Worm (Caenorhabditis elegans) whole organism, young adult: ENCODE measurements around the gene cbp-1.

Experiments used
- B0019.2 ChIP-seq: fragments of 200-800 bp; sonication (Bioruptor generic); conservative IDR thresholded peaks from 2 replicates; pipeline ENCODE4 v1.3.6; 2022; ENCODE audit warnings: missing genetic modification reagents, missing genetic modification characterization, missing compliant biosample characterization
- C17E4.6 ChIP-seq: fragments of 200-800 bp; sonication (Bioruptor generic); IDR thresholded peaks from 2 replicates; pipeline ENCODE4 v1.3.6; 2022; ENCODE audit warnings: missing genetic modification reagents, missing genetic modification characterization, missing compliant biosample characterization
- D2030.7 ChIP-seq: fragments of 200-800 bp; sonication (Bioruptor generic); IDR thresholded peaks from 2 replicates; pipeline ENCODE4 v1.3.6; 2022; ENCODE audit warnings: missing genetic modification reagents, missing genetic modification characterization, missing compliant biosample characterization
- F23B12.7 ChIP-seq: sonication (generic microtip); optimal IDR thresholded peaks from 2 replicates; lab custom pipeline; 2017; ENCODE audit warnings: missing genetic modification characterization, mild to moderate bottlenecking, missing compliant biosample characterization, antibody characterized with exemption, moderate library complexity; ENCODE audit not compliant: insufficient read depth
- F33H1.4 ChIP-seq: fragments of 200-800 bp; sonication (Bioruptor generic); IDR thresholded peaks from 2 replicates; pipeline ENCODE4 v1.3.6; 2022; ENCODE audit warnings: missing genetic modification reagents, missing genetic modification characterization, missing compliant biosample characterization
- F57C9.4 ChIP-seq: sonication (generic microtip); optimal IDR thresholded peaks from 2 replicates; lab custom pipeline; 2017; ENCODE audit warnings: mild to moderate bottlenecking, missing genetic modification characterization, missing compliant biosample characterization
- Y53F4B.3 ChIP-seq: fragments of 200-800 bp; sonication (Bioruptor generic); IDR thresholded peaks from 2 replicates; pipeline ENCODE4 v1.3.6; 2022; ENCODE audit warnings: missing genetic modification reagents, missing genetic modification characterization, missing compliant biosample characterization
- Y53G8AR.9 ChIP-seq: fragments of 200-800 bp; sonication (Bioruptor generic); conservative IDR thresholded peaks from 2 replicates; pipeline ENCODE4 v1.3.6; 2022; ENCODE audit warnings: missing genetic modification reagents, missing genetic modification characterization, missing compliant biosample characterization
- Y67H2A.10 ChIP-seq: fragments of 200-800 bp; sonication (Bioruptor generic); conservative IDR thresholded peaks from 2 replicates; pipeline ENCODE4 v1.3.6; 2022; ENCODE audit warnings: missing genetic modification reagents, missing genetic modification characterization, missing compliant biosample characterization
- Y95B8A.8 ChIP-seq: fragments of 200-800 bp; sonication (Bioruptor generic); IDR thresholded peaks from 2 replicates; pipeline ENCODE4 v1.3.6; 2022; ENCODE audit warnings: missing genetic modification reagents, missing genetic modification characterization, missing compliant biosample characterization
- akir-1 ChIP-seq: fragments of 200-800 bp; sonication (Bioruptor generic); optimal IDR thresholded peaks from 2 replicates; lab custom pipeline; 2018; ENCODE audit warnings: mild to moderate bottlenecking, missing genetic modification characterization, moderate library complexity, missing compliant biosample characterization
- ama-1 ChIP-seq, 3 experiments: fragments of 150-350 bp in 1 of 3; sonication (generic microtip) in 2 of 3; optimal IDR thresholded peaks; 2 replicates each; lab custom pipeline; 2014 to 2018; ENCODE audit warnings: missing biosample characterization in 2 of 3, missing genetic modification characterization in 2 of 3, missing genetic modification reagents in 2 of 3
- aptf-2 ChIP-seq: fragments of 200-800 bp; sonication (Bioruptor generic); conservative IDR thresholded peaks from 2 replicates; pipeline ENCODE4 v1.3.6; 2022; ENCODE audit warnings: missing genetic modification reagents, missing genetic modification characterization, missing compliant biosample characterization
- attf-5 ChIP-seq: fragments of 200-800 bp; sonication (Bioruptor generic); optimal IDR thresholded peaks from 2 replicates; lab custom pipeline; 2018; ENCODE audit warnings: mild to moderate bottlenecking, missing genetic modification characterization, missing compliant biosample characterization
- bed-2 ChIP-seq: fragments of 200-800 bp; sonication (Bioruptor generic); IDR thresholded peaks from 2 replicates; pipeline ENCODE4 v1.3.6; 2022; ENCODE audit warnings: missing genetic modification reagents, missing genetic modification characterization, missing compliant biosample characterization
- cebp-1 ChIP-seq, 2 experiments: fragments of 200-800 bp in 1 of 2; sonication (Bioruptor generic) in 1 of 2; sonication (generic microtip) in 1 of 2; IDR thresholded peaks in 1 of 2; optimal IDR thresholded peaks in 1 of 2; 2 replicates each; pipeline versions ENCODE4 v1.3.6 to Lab custom; 2017 to 2022; ENCODE audit warnings: missing compliant biosample characterization in 2 of 2, missing genetic modification characterization in 2 of 2, mild to moderate bottlenecking in 1 of 2, missing genetic modification reagents in 1 of 2, moderate library complexity in 1 of 2
- efl-1 ChIP-seq: fragments of 150-350 bp; optimal IDR thresholded peaks from 2 replicates; lab custom pipeline; 2014; ENCODE audit warnings: missing biosample characterization, missing genetic modification reagents, missing genetic modification characterization
- gei-17 ChIP-seq: fragments of 200-800 bp; sonication (Bioruptor generic); optimal IDR thresholded peaks from 2 replicates; lab custom pipeline; 2018; ENCODE audit warnings: mild to moderate bottlenecking, missing genetic modification characterization, missing compliant biosample characterization
- him-1 ChIP-seq: sonication (generic microtip); optimal IDR thresholded peaks from 2 replicates; lab custom pipeline; 2016; ENCODE audit warnings: missing genotype, missing genetic modification reagents, missing genetic modification characterization, missing compliant biosample characterization
- hmg-20 ChIP-seq: fragments of 200-800 bp; sonication (Bioruptor generic); IDR thresholded peaks from 2 replicates; pipeline ENCODE4 v1.3.6; 2022; ENCODE audit warnings: missing genetic modification reagents, missing genetic modification characterization, missing compliant biosample characterization
- hrde-1 ChIP-seq: sonication (generic microtip); optimal IDR thresholded peaks from 2 replicates; lab custom pipeline; 2016; ENCODE audit warnings: missing genetic modification characterization, mild to moderate bottlenecking, missing compliant biosample characterization, moderate library complexity, missing genotype, missing genetic modification reagents, borderline replicate concordance
- lin-54 ChIP-seq: fragments of 200-800 bp; sonication (Bioruptor generic); optimal IDR thresholded peaks from 2 replicates; lab custom pipeline; 2018; ENCODE audit warnings: mild to moderate bottlenecking, missing genetic modification characterization, missing compliant biosample characterization
- madf-10 ChIP-seq: sonication (generic microtip); optimal IDR thresholded peaks from 2 replicates; lab custom pipeline; 2016; ENCODE audit warnings: mild to moderate bottlenecking, missing genetic modification characterization, missing compliant biosample characterization
- madf-3 ChIP-seq: fragments of 200-800 bp; sonication (Bioruptor generic); IDR thresholded peaks from 2 replicates; pipeline ENCODE4 v1.3.6; 2022; ENCODE audit warnings: missing genetic modification reagents, missing genetic modification characterization, missing compliant biosample characterization
- madf-6 ChIP-seq: fragments of 200-800 bp; sonication (Bioruptor generic); IDR thresholded peaks from 2 replicates; pipeline ENCODE4 v1.3.6; 2022; ENCODE audit warnings: missing genetic modification reagents, missing genetic modification characterization, missing compliant biosample characterization
- madf-8 ChIP-seq: fragments of 200-800 bp; sonication (Bioruptor generic); conservative IDR thresholded peaks from 2 replicates; pipeline ENCODE4 v1.3.6; 2022; ENCODE audit warnings: missing genetic modification reagents, missing genetic modification characterization, missing compliant biosample characterization
- mel-28 ChIP-seq: sonication (generic microtip); optimal IDR thresholded peaks from 2 replicates; lab custom pipeline; 2016; ENCODE audit warnings: borderline replicate concordance, mild to moderate bottlenecking, missing genetic modification characterization, missing compliant biosample characterization
- mxl-1 ChIP-seq: sonication (generic microtip); optimal IDR thresholded peaks from 2 replicates; lab custom pipeline; 2016; ENCODE audit warnings: missing genetic modification characterization, missing compliant biosample characterization
- nfya-1 ChIP-seq: sonication (generic microtip); optimal IDR thresholded peaks from 2 replicates; lab custom pipeline; 2017; ENCODE audit warnings: antibody characterized with exemption, missing compliant biosample characterization, missing genetic modification characterization, borderline replicate concordance; ENCODE audit not compliant: insufficient read depth
- nfya-2 ChIP-seq: fragments of 200-800 bp; sonication (Bioruptor generic); IDR thresholded peaks from 2 replicates; pipeline ENCODE4 v1.3.6; 2022; ENCODE audit warnings: missing genetic modification reagents, missing genetic modification characterization, missing compliant biosample characterization
- nhr-27 ChIP-seq: fragments of 200-800 bp; sonication (Bioruptor generic); optimal IDR thresholded peaks from 2 replicates; lab custom pipeline; 2018; ENCODE audit warnings: mild to moderate bottlenecking, missing genetic modification characterization, moderate library complexity, missing compliant biosample characterization
- nhr-80 ChIP-seq: sonication (generic microtip); optimal IDR thresholded peaks from 2 replicates; lab custom pipeline; 2016; ENCODE audit warnings: missing genetic modification characterization, missing compliant biosample characterization
- pbrm-1 ChIP-seq: fragments of 200-800 bp; sonication (Bioruptor generic); IDR thresholded peaks from 2 replicates; pipeline ENCODE4 v1.3.6; 2022; ENCODE audit warnings: missing genetic modification reagents, missing genetic modification characterization, missing compliant biosample characterization
- repo-1 ChIP-seq: sonication (generic microtip); optimal IDR thresholded peaks from 2 replicates; lab custom pipeline; 2017; ENCODE audit warnings: mild to moderate bottlenecking, missing genetic modification characterization, missing compliant biosample characterization
- sdz-38 ChIP-seq: sonication (generic microtip); optimal IDR thresholded peaks from 2 replicates; lab custom pipeline; 2016; ENCODE audit warnings: missing genotype, missing genetic modification characterization, missing compliant biosample characterization
- snpc-1.3 ChIP-seq: sonication (generic microtip); optimal IDR thresholded peaks from 2 replicates; lab custom pipeline; 2017; ENCODE audit warnings: missing genetic modification characterization, mild to moderate bottlenecking, missing compliant biosample characterization, antibody characterized with exemption, moderate library complexity, missing genotype, missing genetic modification reagents; ENCODE audit not compliant: insufficient read depth
- snpc-3.4 ChIP-seq: sonication (generic microtip); optimal IDR thresholded peaks from 2 replicates; lab custom pipeline; 2017; ENCODE audit warnings: missing genetic modification characterization, mild to moderate bottlenecking, missing compliant biosample characterization, antibody characterized with exemption, moderate library complexity, missing genotype, missing genetic modification reagents
- unc-62 ChIP-seq: fragments of 150-350 bp; optimal IDR thresholded peaks from 2 replicates; lab custom pipeline; 2014; ENCODE audit warnings: missing biosample characterization, missing genetic modification reagents, missing genetic modification characterization
- xnd-1 ChIP-seq: sonication (generic microtip); optimal IDR thresholded peaks from 2 replicates; lab custom pipeline; 2016; ENCODE audit warnings: missing genotype, missing genetic modification reagents, missing genetic modification characterization, missing compliant biosample characterization
- zfh-2 ChIP-seq: fragments of 200-800 bp; sonication (Bioruptor generic); conservative IDR thresholded peaks from 2 replicates; pipeline ENCODE4 v1.3.6; 2022; ENCODE audit warnings: missing genetic modification reagents, missing genetic modification characterization, missing compliant biosample characterization
- zim-3 ChIP-seq: sonication (generic microtip); optimal IDR thresholded peaks from 2 replicates; lab custom pipeline; 2017; ENCODE audit warnings: mild to moderate bottlenecking, missing genetic modification characterization, moderate library complexity, missing compliant biosample characterization
- ztf-18 ChIP-seq: sonication (generic microtip); optimal IDR thresholded peaks from 2 replicates; lab custom pipeline; 2016; ENCODE audit warnings: missing genotype, mild to moderate bottlenecking, missing genetic modification characterization, missing compliant biosample characterization
- ztf-26 ChIP-seq: sonication (generic microtip); optimal IDR thresholded peaks from 2 replicates; lab custom pipeline; 2017; ENCODE audit warnings: missing genetic modification characterization, missing compliant biosample characterization
- ztf-28 ChIP-seq: fragments of 200-800 bp; sonication (Bioruptor generic); IDR thresholded peaks from 2 replicates; pipeline ENCODE4 v1.3.6; 2022; ENCODE audit warnings: missing genetic modification reagents, missing genetic modification characterization, missing compliant biosample characterization
- ztf-3 ChIP-seq: fragments of 200-800 bp; sonication (Bioruptor generic); optimal IDR thresholded peaks from 2 replicates; lab custom pipeline; 2018; ENCODE audit warnings: mild to moderate bottlenecking, missing genetic modification characterization, missing compliant biosample characterization

cbp-1 gene

DNA sequence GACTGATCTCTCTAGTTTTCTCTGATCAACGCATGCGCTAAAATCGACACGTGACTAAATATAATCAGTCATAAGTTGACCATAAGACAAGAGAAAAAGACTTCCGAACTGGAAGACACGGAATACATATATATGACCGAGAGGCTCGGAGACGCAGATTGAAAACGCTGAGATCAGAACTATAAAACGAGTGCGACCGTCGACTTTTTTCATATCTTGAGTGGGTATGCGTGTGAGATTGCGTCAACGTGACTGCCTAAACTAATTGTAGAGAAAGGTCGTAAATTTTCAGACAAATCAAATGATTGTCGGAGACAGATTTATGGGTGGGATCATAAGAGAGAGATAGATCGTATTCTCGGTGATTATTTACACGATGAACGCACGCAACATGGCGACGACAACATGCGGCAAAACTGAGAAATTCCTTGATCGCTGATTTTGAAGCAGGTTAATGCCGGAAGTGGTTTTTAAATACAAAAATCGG, 41.3 kb downstream of the cbp-1 start:
- no peak for TF ChIP-seq ztf-28 (GFP tag; lab: Robert Waterston, UW)
- TF ChIP-seq bed-2 (GFP tag; lab: Robert Waterston, UW), result no peak
- TF ChIP-seq nhr-80 (tag; lab: Kevin White, UChicago), result peak; percentile 51
- TF ChIP-seq Y67H2A.10 (GFP tag; lab: Robert Waterston, UW), result no peak
- TF ChIP-seq ztf-18 (tag; lab: Kevin White, UChicago), result no peak
- no peak for TF ChIP-seq ztf-3 (GFP tag; lab: Kevin White, UChicago)
- TF ChIP-seq snpc-1.3 (tag; lab: Kevin White, UChicago), result no peak
- no peak for TF ChIP-seq mel-28 (tag; lab: Kevin White, UChicago)
- no peak for TF ChIP-seq madf-3
- no peak for TF ChIP-seq sdz-38 (tag; lab: Kevin White, UChicago)
- TF ChIP-seq C17E4.6 (GFP tag; lab: Robert Waterston, UW), result no peak
- no peak for TF ChIP-seq pbrm-1 (GFP tag; lab: Robert Waterston, UW)
- no peak for TF ChIP-seq aptf-2 (GFP tag; lab: Robert Waterston, UW)
- TF ChIP-seq madf-10 (tag; lab: Kevin White, UChicago), result no peak
- TF ChIP-seq Y53F4B.3 (GFP tag; lab: Robert Waterston, UW), result no peak
- no peak for TF ChIP-seq him-1 (tag; lab: Kevin White, UChicago)
- no peak for TF ChIP-seq hrde-1 (tag; lab: Kevin White, UChicago)
- no peak for TF ChIP-seq B0019.2 (GFP tag; lab: Robert Waterston, UW)
- TF ChIP-seq nhr-27 (tag; lab: Kevin White, UChicago), result no peak
- no peak for TF ChIP-seq hmg-20 (GFP tag; lab: Robert Waterston, UW)
- TF ChIP-seq nfya-2 (GFP tag; lab: Robert Waterston, UW), result no peak
- TF ChIP-seq cebp-1 (GFP tag; IDR thresholded peaks at IDR 0.05; lab: Robert Waterston, UW), result no peak
- TF ChIP-seq cebp-1 (tag; optimal IDR thresholded peaks at IDR 0.05; lab: Kevin White, UChicago), result peak; percentile 4
- TF ChIP-seq mxl-1 (tag; lab: Kevin White, UChicago), result no peak
- peak; percentile 21 for TF ChIP-seq ama-1 (optimal IDR thresholded peaks at IDR 0.05; lab: Kevin White, UChicago)
- no peak for TF ChIP-seq ama-1 (GFP tag; optimal IDR thresholded peaks at IDR 0.05; lab: Kevin White, UChicago)
- no peak for TF ChIP-seq zfh-2 (GFP tag; lab: Robert Waterston, UW)
- no peak for TF ChIP-seq madf-8
- no peak for TF ChIP-seq D2030.7 (GFP tag; lab: Robert Waterston, UW)
- TF ChIP-seq zim-3 (tag; lab: Kevin White, UChicago), result no peak
- TF ChIP-seq F23B12.7 (tag; lab: Kevin White, UChicago), result no peak
- no peak for TF ChIP-seq akir-1 (GFP tag; lab: Kevin White, UChicago)
- no peak for TF ChIP-seq unc-62 (GFP tag; lab: Kevin White, UChicago)
- TF ChIP-seq repo-1 (tag; lab: Kevin White, UChicago), result no peak
- peak; percentile 26 for TF ChIP-seq ztf-26 (tag; lab: Kevin White, UChicago)
- no peak for TF ChIP-seq F57C9.4 (tag; lab: Kevin White, UChicago)
- TF ChIP-seq lin-54 (GFP tag; lab: Kevin White, UChicago), result no peak
- TF ChIP-seq F33H1.4, result no peak
- TF ChIP-seq Y95B8A.8 (GFP tag; lab: Robert Waterston, UW), result no peak
- TF ChIP-seq efl-1 (GFP tag; lab: Kevin White, UChicago), result no peak
- no peak for TF ChIP-seq snpc-3.4 (tag; lab: Kevin White, UChicago)
- 0 out of 2 replicates have a peak, but pooled peaks have one; percentile 15 for TF ChIP-seq Y53G8AR.9 (GFP tag; lab: Robert Waterston, UW)
- TF ChIP-seq gei-17 (GFP tag; lab: Kevin White, UChicago), result no peak
- TF ChIP-seq xnd-1 (tag; lab: Kevin White, UChicago), result no peak
- TF ChIP-seq nfya-1 (tag; lab: Kevin White, UChicago), result no peak
- TF ChIP-seq madf-6 (GFP tag; lab: Robert Waterston, UW), result no peak
- TF ChIP-seq attf-5 (GFP tag; lab: Kevin White, UChicago), result peak; percentile 47
- TF ChIP-seq, all 124 proteins: peak for 6
